Worm (Caenorhabditis elegans): ENCODE results near the gene znf-706.

DNA sequence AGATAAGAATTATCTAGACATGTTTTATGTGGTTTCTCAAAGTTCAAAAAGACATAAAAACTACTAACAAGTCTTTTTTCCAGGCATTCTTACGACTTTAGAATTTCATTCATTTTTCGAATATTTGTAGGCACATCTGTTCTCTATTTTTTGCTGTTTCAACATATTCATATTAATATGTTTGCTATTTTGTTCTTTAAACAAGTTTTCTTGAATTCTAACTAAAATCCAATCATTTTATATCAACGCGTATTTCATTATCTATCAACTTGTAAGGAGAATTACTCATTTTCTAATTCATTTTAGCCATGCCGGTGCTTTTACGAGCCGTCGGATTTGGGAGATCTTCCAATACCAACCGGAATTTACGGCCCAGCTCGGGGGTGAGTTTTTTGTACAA lies 14.0 kb downstream of the znf-706 start, which contains the start of gene twk-8:
- TF ChIP-seq mxl-1 (tag; optimal IDR thresholded peaks at IDR 0.05) (no peak), ama-1 (optimal IDR thresholded peaks at IDR 0.05) (no peak), ama-1 (GFP tag; optimal IDR thresholded peaks at IDR 0.05) (no peak), F39B2.1 (GFP tag; IDR thresholded peaks at IDR 0.05) (no peak), nhr-90 (tag; optimal IDR thresholded peaks at IDR 0.05) (no peak), F10E7.11 (tag; optimal IDR thresholded peaks at IDR 0.05) (no peak), Y67H2A.10 (GFP tag; conservative IDR thresholded peaks at IDR 0.05) (no peak), zfh-2 (GFP tag; conservative IDR thresholded peaks at IDR 0.05) (no peak), nfyb-1 (GFP tag; IDR thresholded peaks at IDR 0.05) (no peak), rcor-1 (GFP tag; IDR thresholded peaks at IDR 0.05) (no peak), nhr-80 (tag; optimal IDR thresholded peaks at IDR 0.05) (no peak), efl-1 (GFP tag; optimal IDR thresholded peaks at IDR 0.05) (no peak)

Data from whole organism, young adult.